Fruit fly (Drosophila melanogaster) whole organism, adult: ENCODE data around the gene GXIVsPLA2.

Source experiments
- CG1620 ChIP-seq: fragments of 200-800 bp; sonication (Bioruptor generic); optimal IDR thresholded peaks from 2 replicates; lab custom pipeline; 2016; ENCODE audit warnings: missing biosample characterization, missing genetic modification characterization
- CG5204 ChIP-seq: fragments of 200-800 bp; sonication (Bioruptor generic); optimal IDR thresholded peaks from 2 replicates; lab custom pipeline; 2016; ENCODE audit warnings: missing biosample characterization, missing genetic modification characterization
- CG7045 ChIP-seq: fragments of 200-800 bp; sonication (Bioruptor generic); optimal IDR thresholded peaks from 2 replicates; lab custom pipeline; 2017; ENCODE audit warnings: missing biosample characterization, mild to moderate bottlenecking, missing genetic modification characterization
- cic ChIP-seq: fragments of 200-800 bp; sonication (Bioruptor generic); optimal IDR thresholded peaks from 2 replicates; lab custom pipeline; 2017; ENCODE audit warnings: missing biosample characterization, mild to moderate bottlenecking, missing genetic modification characterization, moderate library complexity
- cnc ChIP-seq, 2 experiments: fragments of >200 bp; optimal IDR thresholded peaks; 2 replicates each; lab custom pipeline; 2017
- kay ChIP-seq: fragments of 200-800 bp; sonication (Bioruptor generic); peaks from one replicate; lab custom pipeline; 2016; ENCODE audit warnings: missing biosample characterization, missing genetic modification characterization, borderline replicate concordance
- ovo ChIP-seq: fragments of 200-800 bp; sonication (Bioruptor generic); optimal IDR thresholded peaks from 2 replicates; lab custom pipeline; 2016; ENCODE audit warnings: missing biosample characterization, missing genetic modification characterization

dm6 chr3L:15981403-15981802 lies 26.5 kb downstream of the GXIVsPLA2 start:
- no peak for TF ChIP-seq CG7045 (GFP tag; lab: Kevin White, UChicago)
- TF ChIP-seq cic, result no peak
- no peak for TF ChIP-seq CG1620 (GFP tag; lab: Kevin White, UChicago)
- no peak for TF ChIP-seq kay (GFP tag; lab: Kevin White, UChicago)
- no peak for TF ChIP-seq CG5204 (GFP tag; lab: Kevin White, UChicago)
- TF ChIP-seq ovo (GFP tag; lab: Kevin White, UChicago), result no peak
- no peak for TF ChIP-seq cnc (optimal IDR thresholded peaks at IDR 0.05; lab: Kevin White, UChicago)
